Fruit fly (Drosophila melanogaster) whole organism, embryonic: ENCODE measurements around the gene sll.

Experiments
- CG17568 ChIP-seq: fragments of 200-800 bp; sonication (Bioruptor generic); optimal IDR thresholded peaks from 2 replicates; lab custom pipeline; 2018; ENCODE audit warnings: missing biosample characterization, mild to moderate bottlenecking, missing genetic modification characterization, moderate library complexity
- CG2875 ChIP-seq: fragments of 200-800 bp; sonication (Bioruptor generic); optimal IDR thresholded peaks from 2 replicates; lab custom pipeline; 2017; ENCODE audit warnings: missing biosample characterization, mild to moderate bottlenecking, missing genetic modification characterization, missing genetic modification reagents
- CG4404 ChIP-seq: fragments of 200-800 bp; sonication (Bioruptor generic); IDR thresholded peaks from 2 replicates; pipeline ENCODE4 v1.3.6; 2022; ENCODE audit warnings: missing biosample characterization, missing genetic modification characterization
- bowl ChIP-seq: fragments of 200-800 bp; sonication (Bioruptor generic); IDR thresholded peaks from 2 replicates; pipeline ENCODE4 v1.3.6; 2022; ENCODE audit warnings: missing biosample characterization, missing genetic modification characterization
- pnt ChIP-seq: fragments of 200-800 bp; sonication (Bioruptor generic); optimal IDR thresholded peaks from 3 replicates; lab custom pipeline; 2016; ENCODE audit warnings: missing biosample characterization, missing genetic modification characterization
- psq ChIP-seq: fragments of 200-800 bp; sonication (Bioruptor generic); optimal IDR thresholded peaks from 2 replicates; lab custom pipeline; 2017; ENCODE audit warnings: missing biosample characterization, missing genetic modification characterization
- schlank ChIP-seq: fragments of 200-800 bp; sonication (Bioruptor generic); optimal IDR thresholded peaks from 2 replicates; lab custom pipeline; 2018; ENCODE audit warnings: missing biosample characterization, mild to moderate bottlenecking, missing genetic modification characterization
- wdn ChIP-seq: fragments of 200-800 bp; sonication (Bioruptor generic); IDR thresholded peaks from 2 replicates; pipeline ENCODE4 v1.3.6; 2022; ENCODE audit warnings: missing biosample characterization, missing genetic modification characterization

- no peak for TF ChIP-seq psq (GFP tag; lab: Kevin White, UChicago)
- TF ChIP-seq bowl (GFP tag; lab: Robert Waterston, UW) = no peak
- no peak for TF ChIP-seq CG17568
- no peak for TF ChIP-seq wdn (GFP tag; lab: Robert Waterston, UW)
- no peak for TF ChIP-seq CG2875 (GFP tag; lab: Kevin White, UChicago)
- no peak for TF ChIP-seq schlank (tag; lab: Kevin White, UChicago)
- TF ChIP-seq pnt (GFP tag; lab: Kevin White, UChicago) = no peak
- TF ChIP-seq CG4404 (GFP tag; lab: Robert Waterston, UW) = no peak
Observed at dm6 chr3R:17599695-17600094, 6.2 kb upstream of the sll start.
